Worm (Caenorhabditis elegans): ENCODE measurements around the gene frm-7.

- TF ChIP-seq Y22D7AL.16 (tag; optimal IDR thresholded peaks at IDR 0.05) (no peak), nhr-232 (tag; optimal IDR thresholded peaks at IDR 0.05) (no peak)
Observed at ce11 chrV:12281508-12281907, 20.8 kb upstream of the frm-7 start.
